Fruit fly (Drosophila melanogaster) whole organism, prepupa: ENCODE data around the gene pinta.

Source experiments
- Blimp-1 ChIP-seq: fragments of 200-800 bp; sonication (Bioruptor generic); optimal IDR thresholded peaks from 3 replicates; lab custom pipeline; 2017; ENCODE audit warnings: missing biosample characterization, missing genetic modification characterization, mild to moderate bottlenecking, moderate library complexity, missing genetic modification reagents
- CG10631 ChIP-seq: fragments of 200-800 bp; sonication (Bioruptor generic); optimal IDR thresholded peaks from 2 replicates; lab custom pipeline; 2016; ENCODE audit warnings: missing biosample characterization, missing genetic modification characterization
- CG10669 ChIP-seq: fragments of 200-800 bp; sonication (Bioruptor generic); optimal IDR thresholded peaks from 3 replicates; lab custom pipeline; 2018; ENCODE audit warnings: missing biosample characterization, mild to moderate bottlenecking, missing genetic modification characterization, moderate library complexity
- CG11902 ChIP-seq: fragments of 200-800 bp; sonication (Bioruptor generic); optimal IDR thresholded peaks from 3 replicates; lab custom pipeline; 2016; ENCODE audit warnings: missing biosample characterization, missing genetic modification characterization
- CG15336 ChIP-seq: fragments of 200-800 bp; sonication (Bioruptor generic); IDR thresholded peaks from 2 replicates; pipeline ENCODE4 v1.3.6; 2022; ENCODE audit warnings: missing biosample characterization, missing genetic modification characterization
- CG1621 ChIP-seq: fragments of 200-800 bp; sonication (Bioruptor generic); optimal IDR thresholded peaks from 3 replicates; lab custom pipeline; 2018; ENCODE audit warnings: missing biosample characterization, mild to moderate bottlenecking, missing genetic modification characterization
- CG3032 ChIP-seq: fragments of 200-800 bp; optimal IDR thresholded peaks from 2 replicates; lab custom pipeline; 2019; ENCODE audit warnings: missing biosample characterization, mild to moderate bottlenecking, missing genetic modification characterization, moderate library complexity
- CG32006 ChIP-seq: fragments of 200-800 bp; sonication (Bioruptor generic); optimal IDR thresholded peaks from 3 replicates; lab custom pipeline; 2017; ENCODE audit warnings: missing biosample characterization, mild to moderate bottlenecking, missing genetic modification characterization
- CG34406 ChIP-seq: fragments of 200-800 bp; sonication (Bioruptor generic); optimal IDR thresholded peaks from 3 replicates; lab custom pipeline; 2016; ENCODE audit warnings: missing biosample characterization, missing genetic modification characterization
- CG3919 ChIP-seq: fragments of 200-800 bp; sonication (Bioruptor generic); optimal IDR thresholded peaks from 3 replicates; lab custom pipeline; 2016; ENCODE audit warnings: missing biosample characterization, missing genetic modification characterization
- CG4318 ChIP-seq: fragments of 200-800 bp; sonication (Bioruptor generic); optimal IDR thresholded peaks from 3 replicates; lab custom pipeline; 2017; ENCODE audit warnings: missing biosample characterization, mild to moderate bottlenecking, missing genetic modification characterization
- CG6792 ChIP-seq: fragments of 200-800 bp; sonication (Bioruptor generic); optimal IDR thresholded peaks from 3 replicates; lab custom pipeline; 2016; ENCODE audit warnings: missing biosample characterization, missing genetic modification characterization
- CG6854 ChIP-seq: fragments of 200-800 bp; sonication (Bioruptor generic); optimal IDR thresholded peaks from 2 replicates; lab custom pipeline; 2017; ENCODE audit warnings: missing biosample characterization, mild to moderate bottlenecking, missing genetic modification characterization
- CG8119 ChIP-seq: fragments of 200-800 bp; sonication (Bioruptor generic); IDR thresholded peaks from 3 replicates; pipeline ENCODE4 v1.3.6; 2022; ENCODE audit warnings: missing biosample characterization, missing genetic modification characterization
- CG8319 ChIP-seq: fragments of 200-800 bp; sonication (Bioruptor generic); optimal IDR thresholded peaks from 3 replicates; lab custom pipeline; 2016; ENCODE audit warnings: missing biosample characterization, missing genetic modification characterization
- CG8632 ChIP-seq: fragments of 200-800 bp; sonication (Bioruptor generic); optimal IDR thresholded peaks from 3 replicates; lab custom pipeline; 2016; ENCODE audit warnings: missing biosample characterization, missing genetic modification characterization
- Eip75B ChIP-seq: fragments of 200-800 bp; sonication (Bioruptor generic); optimal IDR thresholded peaks from 3 replicates; lab custom pipeline; 2016; ENCODE audit warnings: missing biosample characterization, missing genetic modification characterization
- Eip78C ChIP-seq: fragments of 200-800 bp; sonication (Bioruptor generic); peaks from one replicate; lab custom pipeline; 2016; ENCODE audit warnings: missing biosample characterization, missing genetic modification characterization
- Eip93F ChIP-seq: fragments of 200-800 bp; sonication (Bioruptor generic); optimal IDR thresholded peaks from 2 replicates; lab custom pipeline; 2016; ENCODE audit warnings: missing biosample characterization, mild to moderate bottlenecking, missing genetic modification characterization
- Ets21C ChIP-seq: fragments of 200-800 bp; sonication (Bioruptor generic); optimal IDR thresholded peaks from 3 replicates; lab custom pipeline; 2016; ENCODE audit warnings: missing biosample characterization, missing genetic modification characterization
- Ets96B ChIP-seq: fragments of 200-800 bp; optimal IDR thresholded peaks from 2 replicates; lab custom pipeline; 2019; ENCODE audit warnings: missing biosample characterization, mild to moderate bottlenecking, missing genetic modification characterization, moderate library complexity
- Gug ChIP-seq: fragments of 200-800 bp; sonication (Bioruptor generic); IDR thresholded peaks from 2 replicates; pipeline ENCODE4 v1.3.6; 2022; ENCODE audit warnings: missing biosample characterization, missing genetic modification characterization
- Hr38 ChIP-seq: sonication (Bioruptor generic); optimal IDR thresholded peaks from 2 replicates; lab custom pipeline; 2016; ENCODE audit warnings: missing biosample characterization, missing genetic modification characterization
- Hr39 ChIP-seq: fragments of 200-800 bp; sonication (Bioruptor generic); optimal IDR thresholded peaks from 2 replicates; lab custom pipeline; 2016; ENCODE audit warnings: missing biosample characterization, missing genetic modification characterization
- Lpt ChIP-seq: fragments of 200-800 bp; sonication (Bioruptor generic); optimal IDR thresholded peaks from 3 replicates; lab custom pipeline; 2016; ENCODE audit warnings: missing biosample characterization, missing genetic modification characterization
- Met ChIP-seq: fragments of 200-800 bp; sonication (Bioruptor generic); optimal IDR thresholded peaks from 3 replicates; lab custom pipeline; 2016; ENCODE audit warnings: missing biosample characterization, missing genetic modification characterization
- Sox102F ChIP-seq: fragments of 200-800 bp; sonication (Bioruptor generic); optimal IDR thresholded peaks from 2 replicates; lab custom pipeline; 2016; ENCODE audit warnings: missing biosample characterization, mild to moderate bottlenecking, missing genetic modification characterization
- Sox14 ChIP-seq: fragments of 200-800 bp; sonication (Bioruptor generic); optimal IDR thresholded peaks from 3 replicates; lab custom pipeline; 2016; ENCODE audit warnings: missing biosample characterization, missing genetic modification characterization
- Sox15 ChIP-seq: fragments of 200-800 bp; sonication (Bioruptor generic); optimal IDR thresholded peaks from 3 replicates; lab custom pipeline; 2016; ENCODE audit warnings: missing biosample characterization, missing genetic modification characterization
- achi ChIP-seq: fragments of 200-800 bp; sonication (Bioruptor generic); optimal IDR thresholded peaks from 3 replicates; lab custom pipeline; 2016; ENCODE audit warnings: missing biosample characterization, missing genetic modification characterization
- acj6 ChIP-seq: fragments of 200-800 bp; sonication (Bioruptor generic); optimal IDR thresholded peaks from 3 replicates; lab custom pipeline; 2016; ENCODE audit warnings: missing biosample characterization, missing genetic modification characterization
- cyc ChIP-seq: fragments of 200-800 bp; sonication (Bioruptor generic); optimal IDR thresholded peaks from 3 replicates; lab custom pipeline; 2016; ENCODE audit warnings: missing biosample characterization, missing genetic modification characterization
- dsx ChIP-seq: fragments of 200-800 bp; optimal IDR thresholded peaks from 3 replicates; lab custom pipeline; 2019; ENCODE audit warnings: missing biosample characterization, mild to moderate bottlenecking, missing genetic modification characterization, moderate library complexity; ENCODE audit not compliant: poor library complexity, severe bottlenecking
- eg ChIP-seq: fragments of 200-800 bp; sonication (Bioruptor generic); IDR thresholded peaks from 3 replicates; pipeline ENCODE4 v1.3.6; 2022; ENCODE audit warnings: missing biosample characterization, missing genetic modification characterization
- esn ChIP-seq: fragments of 200-800 bp; sonication (Bioruptor generic); optimal IDR thresholded peaks from 2 replicates; lab custom pipeline; 2016; ENCODE audit warnings: missing biosample characterization, mild to moderate bottlenecking, missing genetic modification characterization, moderate library complexity
- fd59A ChIP-seq: fragments of 200-800 bp; sonication (Bioruptor generic); optimal IDR thresholded peaks from 2 replicates; lab custom pipeline; 2017; ENCODE audit warnings: missing biosample characterization, mild to moderate bottlenecking, missing genetic modification characterization, missing genetic modification reagents
- fkh ChIP-seq: fragments of 200-800 bp; sonication (Bioruptor generic); optimal IDR thresholded peaks from 3 replicates; lab custom pipeline; 2017; ENCODE audit warnings: missing biosample characterization, mild to moderate bottlenecking, missing genetic modification characterization, moderate library complexity
- lz ChIP-seq: fragments of 200-800 bp; sonication (Bioruptor generic); optimal IDR thresholded peaks from 3 replicates; lab custom pipeline; 2016; ENCODE audit warnings: missing biosample characterization, missing genetic modification characterization
- net ChIP-seq: fragments of 200-800 bp; sonication (Bioruptor generic); optimal IDR thresholded peaks from 3 replicates; lab custom pipeline; 2016; ENCODE audit warnings: missing biosample characterization, missing genetic modification characterization
- salr ChIP-seq, 2 experiments: fragments of 200-800 bp; sonication (Bioruptor generic); optimal IDR thresholded peaks; 3 replicates each; lab custom pipeline; 2016 to 2018; ENCODE audit warnings: missing biosample characterization in 2 of 2, missing genetic modification characterization in 2 of 2, mild to moderate bottlenecking in 1 of 2
- spab ChIP-seq: fragments of 200-800 bp; sonication (Bioruptor generic); optimal IDR thresholded peaks from 2 replicates; lab custom pipeline; 2017; ENCODE audit warnings: missing biosample characterization, mild to moderate bottlenecking, missing genetic modification characterization, missing genetic modification reagents
- ss ChIP-seq, 2 experiments: fragments of 200-800 bp; sonication (Bioruptor generic); optimal IDR thresholded peaks; 2 replicates in 1 of 2; 3 replicates in 1 of 2; lab custom pipeline; 2017 to 2018; ENCODE audit warnings: mild to moderate bottlenecking in 2 of 2, missing biosample characterization in 2 of 2, missing genetic modification characterization in 2 of 2, moderate library complexity in 1 of 2
- svp ChIP-seq: fragments of 200-800 bp; sonication (Bioruptor generic); peaks from one replicate; lab custom pipeline; 2016; ENCODE audit warnings: missing biosample characterization, missing genetic modification characterization
- topi ChIP-seq: fragments of 200-800 bp; sonication (Bioruptor generic); optimal IDR thresholded peaks from 3 replicates; lab custom pipeline; 2016; ENCODE audit warnings: missing biosample characterization, missing genetic modification characterization
- vri ChIP-seq: fragments of 200-800 bp; sonication (Bioruptor generic); optimal IDR thresholded peaks from 3 replicates; lab custom pipeline; 2016; ENCODE audit warnings: missing biosample characterization, mild to moderate bottlenecking, missing genetic modification characterization

Gene pinta

dm6 chr3R:22424602-22425190 is at the start of gene pinta:
TSS of gene pinta (minus strand) at chr3R:22424929.
- TF ChIP-seq CG34406 (GFP tag; lab: Kevin White, UChicago), result no peak
- peak; percentile 25 for TF ChIP-seq CG8319
- peak; percentile 84 for TF ChIP-seq vri (GFP tag; lab: Kevin White, UChicago)

dm6 chr3R:22470064-22470463 is 45.3 kb upstream of the pinta start:
- no peak for TF ChIP-seq dsx (GFP tag; lab: Kevin White, UChicago)
- TF ChIP-seq achi, result no peak
- no peak for TF ChIP-seq Met (GFP tag; lab: Kevin White, UChicago)
- no peak for TF ChIP-seq CG34406 (GFP tag; lab: Kevin White, UChicago)
- TF ChIP-seq Ets21C (GFP tag; lab: Kevin White, UChicago), result no peak
- no peak for TF ChIP-seq topi
- TF ChIP-seq CG8632, result no peak
- TF ChIP-seq spab (GFP tag; lab: Kevin White, UChicago), result no peak
- TF ChIP-seq Hr39, result no peak
- no peak for TF ChIP-seq acj6 (GFP tag; lab: Kevin White, UChicago)
- TF ChIP-seq CG3919 (GFP tag; lab: Kevin White, UChicago), result no peak
- no peak for TF ChIP-seq lz
- no peak for TF ChIP-seq Ets96B
- no peak for TF ChIP-seq CG6854 (GFP tag; lab: Kevin White, UChicago)
- TF ChIP-seq net (GFP tag; lab: Kevin White, UChicago), result no peak
- TF ChIP-seq Sox102F (GFP tag; lab: Kevin White, UChicago), result no peak

dm6 chr3R:22468829-22469487 is 44.2 kb upstream of the pinta start:
- TF ChIP-seq Sox14 (GFP tag; lab: Kevin White, UChicago) (peak; percentile 68), CG8632 (peak; percentile 33), ss (GFP tag; optimal IDR thresholded peaks at IDR 0.05; lab: Kevin White, UChicago) (peak in 1 of 2 experiments; percentile 71), dsx (GFP tag; lab: Kevin White, UChicago) (no peak), Sox15 (GFP tag; lab: Kevin White, UChicago) (peak; percentile 43), CG32006 (GFP tag; lab: Kevin White, UChicago) (peak; percentile 74), Sox102F (GFP tag; lab: Kevin White, UChicago) (peak; percentile 70), CG10669 (GFP tag; lab: Kevin White, UChicago) (no peak), Gug (peak; percentile 60), Hr39 (peak; percentile 63), fkh (GFP tag; lab: Kevin White, UChicago) (no peak), Blimp-1 (GFP tag; lab: Kevin White, UChicago) (no peak), fd59A (GFP tag; lab: Kevin White, UChicago) (no peak), salr (GFP tag; optimal IDR thresholded peaks at IDR 0.05; lab: Kevin White, UChicago) (peak in 1 of 2 experiments; percentile 59), CG6792 (GFP tag; lab: Kevin White, UChicago) (peak; percentile 66), vri (GFP tag; lab: Kevin White, UChicago) (no peak), CG11902 (peak; percentile 33), CG8119 (GFP tag; lab: Robert Waterston, UW) (peak; percentile 79), lz (peak; percentile 72), cyc (GFP tag; lab: Kevin White, UChicago) (peak; percentile 69), CG4318 (no peak), CG3032 (tag; lab: Kevin White, UChicago) (peak; percentile 73), svp (peak; percentile 85), Lpt (no peak), Eip78C (GFP tag; lab: Kevin White, UChicago) (peak; percentile 86), CG15336 (GFP tag; lab: Robert Waterston, UW) (peak; percentile 76), eg (GFP tag; lab: Robert Waterston, UW) (peak; percentile 68; the same call in 2 of the 3 replicates), CG6854 (GFP tag; lab: Kevin White, UChicago) (no peak), achi (peak; percentile 66), Hr38 (no peak), CG10631 (GFP tag; lab: Kevin White, UChicago) (peak; percentile 61), Met (GFP tag; lab: Kevin White, UChicago) (peak; percentile 69), Eip75B (GFP tag; lab: Kevin White, UChicago) (peak; percentile 78), Ets21C (GFP tag; lab: Kevin White, UChicago) (peak; percentile 39), topi (peak; percentile 65), Eip93F (peak; percentile 5), CG1621 (tag; lab: Kevin White, UChicago) (no peak), esn (no peak)
